Worm (Caenorhabditis elegans): Measurements from ENCODE around the gene F40B5.2.

Gene F40B5.2

ce11 chrX:8391505-8391904, 23.9 kb downstream of the F40B5.2 start:
- TF ChIP-seq ces-1 (GFP tag; optimal IDR thresholded peaks at IDR 0.05) (peak; percentile 87), ham-2 (GFP tag; optimal IDR thresholded peaks at IDR 0.05) (no peak)

- TF ChIP-seq ham-2 (GFP tag; optimal IDR thresholded peaks at IDR 0.05) (no peak), zip-8 (tag; optimal IDR thresholded peaks at IDR 0.05) (no peak), unc-62 (GFP tag; optimal IDR thresholded peaks at IDR 0.05) (no peak), nhr-76 (tag; optimal IDR thresholded peaks at IDR 0.05) (no peak), bed-3 (GFP tag; optimal IDR thresholded peaks at IDR 0.05) (no peak), ceh-39 (tag; optimal IDR thresholded peaks at IDR 0.05) (no peak), snpc-4 (tag; optimal IDR thresholded peaks at IDR 0.05) (no peak), nhr-237 (tag; optimal IDR thresholded peaks at IDR 0.05) (no peak), ztf-11 (tag; optimal IDR thresholded peaks at IDR 0.05) (no peak), sptf-1 (tag; optimal IDR thresholded peaks at IDR 0.05) (no peak), hlh-1 (tag; optimal IDR thresholded peaks at IDR 0.05) (no peak)
Measured at ce11 chrX:8392539-8392996, 24.9 kb downstream of the F40B5.2 start, which contains the start of gene wrk-1. Gene wrk-1 (minus strand): TSS chrX:8392589.

ce11 chrX:8394279-8394678, 26.6 kb downstream of the F40B5.2 start:
- TF ChIP-seq bed-3 (GFP tag; optimal IDR thresholded peaks at IDR 0.05) = no peak
- TF ChIP-seq unc-39 (tag; optimal IDR thresholded peaks at IDR 0.05) = no peak
- TF ChIP-seq drap-1 (GFP tag; optimal IDR thresholded peaks at IDR 0.05) = no peak
- no peak for TF ChIP-seq cnd-1 (tag; optimal IDR thresholded peaks at IDR 0.05)
- TF ChIP-seq lsy-2 (tag; optimal IDR thresholded peaks at IDR 0.05) = no peak
- no peak for TF ChIP-seq unc-120 (tag; optimal IDR thresholded peaks at IDR 0.05; ENCODE audit: poor library complexity, severe bottlenecking)
- no peak for TF ChIP-seq elt-1 (tag; optimal IDR thresholded peaks at IDR 0.05; ENCODE audit: borderline replicate concordance, insufficient read depth)
- TF ChIP-seq sem-2 (GFP tag; optimal IDR thresholded peaks at IDR 0.05) = no peak
- TF ChIP-seq unc-62 (GFP tag; optimal IDR thresholded peaks at IDR 0.05) = no peak
- TF ChIP-seq ceh-39 (tag; optimal IDR thresholded peaks at IDR 0.05) = no peak
- TF ChIP-seq M03D4.4 (tag; optimal IDR thresholded peaks at IDR 0.05) = no peak
- no peak for TF ChIP-seq lin-13 (tag; optimal IDR thresholded peaks at IDR 0.05)
- TF ChIP-seq elt-3 (tag; optimal IDR thresholded peaks at IDR 0.05) = no peak
- no peak for TF ChIP-seq ces-1 (GFP tag; optimal IDR thresholded peaks at IDR 0.05)
- TF ChIP-seq nhr-2 (tag; optimal IDR thresholded peaks at IDR 0.05) = no peak
- no peak for TF ChIP-seq ceh-83 (GFP tag; optimal IDR thresholded peaks at IDR 0.05)
- no peak for TF ChIP-seq mep-1 (tag; optimal IDR thresholded peaks at IDR 0.05)
- no peak for TF ChIP-seq mab-5 (tag; optimal IDR thresholded peaks at IDR 0.05)

- TF ChIP-seq nhr-76 (tag; optimal IDR thresholded peaks at IDR 0.05) (no peak), lin-13 (tag; optimal IDR thresholded peaks at IDR 0.05) (peak; percentile 59), ztf-11 (tag; optimal IDR thresholded peaks at IDR 0.05) (peak; percentile 73), unc-120 (tag; optimal IDR thresholded peaks at IDR 0.05; ENCODE audit: poor library complexity, severe bottlenecking) (peak; percentile 97), blmp-1 (tag; optimal IDR thresholded peaks at IDR 0.05) (no peak), unc-39 (tag; optimal IDR thresholded peaks at IDR 0.05) (peak; percentile 79), sem-2 (GFP tag; optimal IDR thresholded peaks at IDR 0.05) (peak; percentile 91), lsy-2 (tag; optimal IDR thresholded peaks at IDR 0.05) (peak; percentile 67), flh-1 (GFP tag; optimal IDR thresholded peaks at IDR 0.05) (peak; percentile 89), pha-4 (tag; optimal IDR thresholded peaks at IDR 0.05) (peak; percentile 80), zip-8 (tag; optimal IDR thresholded peaks at IDR 0.05) (peak; percentile 45), ceh-43 (GFP tag; optimal IDR thresholded peaks at IDR 0.05) (peak; percentile 94), ceh-39 (tag; optimal IDR thresholded peaks at IDR 0.05) (no peak), bed-3 (GFP tag; optimal IDR thresholded peaks at IDR 0.05) (peak; percentile 93), elt-3 (tag; optimal IDR thresholded peaks at IDR 0.05) (peak; percentile 36), ceh-83 (GFP tag; optimal IDR thresholded peaks at IDR 0.05) (peak; percentile 97), unc-62 (GFP tag; optimal IDR thresholded peaks at IDR 0.05) (peak; percentile 57), ham-2 (GFP tag; optimal IDR thresholded peaks at IDR 0.05) (peak; percentile 99), drap-1 (GFP tag; optimal IDR thresholded peaks at IDR 0.05) (peak; percentile 98), nhr-12 (tag; optimal IDR thresholded peaks at IDR 0.05) (peak; percentile 89), nhr-237 (tag; optimal IDR thresholded peaks at IDR 0.05) (peak; percentile 89), mab-5 (tag; optimal IDR thresholded peaks at IDR 0.05) (peak; percentile 74), snpc-4 (tag; optimal IDR thresholded peaks at IDR 0.05) (no peak), hlh-1 (tag; optimal IDR thresholded peaks at IDR 0.05) (peak; percentile 55), sptf-1 (tag; optimal IDR thresholded peaks at IDR 0.05) (peak; percentile 98), elt-1 (tag; optimal IDR thresholded peaks at IDR 0.05; ENCODE audit: borderline replicate concordance, insufficient read depth) (no peak), mep-1 (tag; optimal IDR thresholded peaks at IDR 0.05) (peak; percentile 82), M03D4.4 (tag; optimal IDR thresholded peaks at IDR 0.05) (peak; percentile 96), ces-1 (GFP tag; optimal IDR thresholded peaks at IDR 0.05) (peak; percentile 85), nhr-2 (tag; optimal IDR thresholded peaks at IDR 0.05) (no peak), lin-32 (GFP tag; optimal IDR thresholded peaks at IDR 0.05) (peak; percentile 94), tbx-8 (GFP tag; optimal IDR thresholded peaks at IDR 0.05) (peak; percentile 95), cnd-1 (tag; optimal IDR thresholded peaks at IDR 0.05) (peak; percentile 97), mls-2 (tag; optimal IDR thresholded peaks at IDR 0.05) (peak; percentile 99), nhr-28 (tag; optimal IDR thresholded peaks at IDR 0.05) (peak; percentile 57)
Measured at ce11 chrX:8404308-8405085, 36.8 kb downstream of the F40B5.2 start.

Measured in whole organism, mixed stage, embryonic.